Worm (Caenorhabditis elegans) whole organism, L1 larva: Measurements from ENCODE around the gene Y44A6C.2.

Experiments used
- ces-1 ChIP-seq: fragments of 150-350 bp; optimal IDR thresholded peaks from 2 replicates; lab custom pipeline; 2014; ENCODE audit warnings: missing biosample characterization, missing genetic modification reagents, missing genetic modification characterization
- dpl-1 ChIP-seq, 3 experiments: fragments of 150-350 bp in 2 of 3; sonication (generic microtip) in 1 of 3; optimal IDR thresholded peaks; 2 replicates each; lab custom pipeline; 2014 to 2017; ENCODE audit warnings: missing biosample characterization in 3 of 3, missing genetic modification characterization in 3 of 3, missing genetic modification reagents in 3 of 3
- jun-1 ChIP-seq: fragments of 150-350 bp; optimal IDR thresholded peaks from 2 replicates; lab custom pipeline; 2014; ENCODE audit warnings: missing biosample characterization, missing genetic modification reagents, missing genetic modification characterization
- nhr-19 ChIP-seq: fragments of 200-800 bp; sonication (Bioruptor generic); conservative IDR thresholded peaks from 2 replicates; pipeline ENCODE4 v1.3.6; 2022; ENCODE audit warnings: missing genetic modification characterization, missing compliant biosample characterization
- nhr-237 ChIP-seq: fragments of 150-350 bp; optimal IDR thresholded peaks from 2 replicates; lab custom pipeline; 2014; ENCODE audit warnings: missing biosample characterization, missing genetic modification characterization
- skn-1 ChIP-seq: fragments of 150-350 bp; optimal IDR thresholded peaks from 2 replicates; lab custom pipeline; 2014; ENCODE audit warnings: missing biosample characterization, missing genetic modification characterization
- unc-130 ChIP-seq: fragments of 150-350 bp; optimal IDR thresholded peaks from 2 replicates; lab custom pipeline; 2017; ENCODE audit warnings: missing biosample characterization, missing genetic modification characterization, inconsistent platforms
- ztf-4 ChIP-seq: fragments of 150-350 bp; optimal IDR thresholded peaks from 2 replicates; lab custom pipeline; 2014; ENCODE audit warnings: missing biosample characterization, missing genetic modification characterization

- TF ChIP-seq dpl-1 (GFP tag; optimal IDR thresholded peaks at IDR 0.05; lab: Kevin White, UChicago) (no peak), ztf-4 (tag; lab: Kevin White, UChicago) (no peak), nhr-19 (GFP tag; lab: Robert Waterston, UW) (no peak), skn-1 (tag; lab: Kevin White, UChicago) (no peak), jun-1 (tag; lab: Kevin White, UChicago) (no peak), nhr-237 (tag; lab: Kevin White, UChicago) (no peak), ces-1 (no peak), unc-130 (tag; lab: Kevin White, UChicago) (no peak)
Observed at ce11 chrV:20685383-20685782, 36.7 kb upstream of the Y44A6C.2 start, which contains the start of gene klf-2.
